Worm (Caenorhabditis elegans) whole organism, young adult: ENCODE measurements around the gene F25D1.8.

Experiments
- F23B12.7 ChIP-seq: sonication (generic microtip); optimal IDR thresholded peaks from 2 replicates; lab custom pipeline; 2017; ENCODE audit warnings: missing genetic modification characterization, mild to moderate bottlenecking, missing compliant biosample characterization, antibody characterized with exemption, moderate library complexity; ENCODE audit not compliant: insufficient read depth
- F37B4.10 ChIP-seq: fragments of 200-800 bp; sonication (Bioruptor generic); IDR thresholded peaks from 2 replicates; pipeline ENCODE4 v1.3.6; 2022; ENCODE audit warnings: missing genetic modification characterization, missing compliant biosample characterization
- F57C9.4 ChIP-seq: sonication (generic microtip); optimal IDR thresholded peaks from 2 replicates; lab custom pipeline; 2017; ENCODE audit warnings: mild to moderate bottlenecking, missing genetic modification characterization, missing compliant biosample characterization
- K11D2.4 ChIP-seq: fragments of 200-800 bp; sonication (Bioruptor generic); IDR thresholded peaks from 2 replicates; pipeline ENCODE4 v1.3.6; 2022; ENCODE audit warnings: missing genetic modification reagents, missing genetic modification characterization, missing compliant biosample characterization
- Y53F4B.3 ChIP-seq: fragments of 200-800 bp; sonication (Bioruptor generic); IDR thresholded peaks from 2 replicates; pipeline ENCODE4 v1.3.6; 2022; ENCODE audit warnings: missing genetic modification reagents, missing genetic modification characterization, missing compliant biosample characterization
- Y53G8AR.9 ChIP-seq: fragments of 200-800 bp; sonication (Bioruptor generic); conservative IDR thresholded peaks from 2 replicates; pipeline ENCODE4 v1.3.6; 2022; ENCODE audit warnings: missing genetic modification reagents, missing genetic modification characterization, missing compliant biosample characterization
- Y79H2A.3 ChIP-seq: fragments of 200-800 bp; sonication (Bioruptor generic); conservative IDR thresholded peaks from 2 replicates; pipeline ENCODE4 v1.3.6; 2022; ENCODE audit warnings: missing genetic modification reagents, missing genetic modification characterization, missing compliant biosample characterization
- aptf-2 ChIP-seq: fragments of 200-800 bp; sonication (Bioruptor generic); conservative IDR thresholded peaks from 2 replicates; pipeline ENCODE4 v1.3.6; 2022; ENCODE audit warnings: missing genetic modification reagents, missing genetic modification characterization, missing compliant biosample characterization
- athp-1 ChIP-seq: sonication (generic microtip); optimal IDR thresholded peaks from 2 replicates; lab custom pipeline; 2017; ENCODE audit warnings: mild to moderate bottlenecking, missing genetic modification characterization, missing compliant biosample characterization
- bed-1 ChIP-seq: fragments of 200-800 bp; sonication (Bioruptor generic); IDR thresholded peaks from 2 replicates; pipeline ENCODE4 v1.3.6; 2022; ENCODE audit warnings: missing genetic modification reagents, missing genetic modification characterization, missing compliant biosample characterization
- bed-2 ChIP-seq: fragments of 200-800 bp; sonication (Bioruptor generic); IDR thresholded peaks from 2 replicates; pipeline ENCODE4 v1.3.6; 2022; ENCODE audit warnings: missing genetic modification reagents, missing genetic modification characterization, missing compliant biosample characterization
- ceh-91 ChIP-seq: fragments of 200-800 bp; sonication (Bioruptor generic); IDR thresholded peaks from 2 replicates; pipeline ENCODE4 v1.3.6; 2022; ENCODE audit warnings: missing genetic modification reagents, missing genetic modification characterization, missing compliant biosample characterization
- dpl-1 ChIP-seq: fragments of 150-350 bp; optimal IDR thresholded peaks from 2 replicates; lab custom pipeline; 2014; ENCODE audit warnings: missing biosample characterization, missing genetic modification reagents, missing genetic modification characterization
- ekl-4 ChIP-seq: fragments of 200-800 bp; sonication (Bioruptor generic); IDR thresholded peaks from 2 replicates; pipeline ENCODE4 v1.3.6; 2022; ENCODE audit warnings: missing genetic modification reagents, missing genetic modification characterization, missing compliant biosample characterization
- lin-35 ChIP-seq, 3 experiments: fragments of 150-350 bp in 2 of 3; sonication (generic microtip) in 1 of 3; optimal IDR thresholded peaks; 2 replicates each; lab custom pipeline; 2014 to 2018; ENCODE audit warnings: missing biosample characterization in 3 of 3, missing genetic modification characterization in 3 of 3, missing genetic modification reagents in 3 of 3
- lin-40 ChIP-seq: sonication (generic microtip); optimal IDR thresholded peaks from 2 replicates; lab custom pipeline; 2016; ENCODE audit warnings: missing genetic modification characterization, mild to moderate bottlenecking, missing compliant biosample characterization, missing genotype, missing genetic modification reagents
- lsy-27 ChIP-seq: sonication (generic microtip); optimal IDR thresholded peaks from 2 replicates; lab custom pipeline; 2017; ENCODE audit warnings: missing genetic modification characterization, mild to moderate bottlenecking, missing compliant biosample characterization, antibody characterized with exemption, missing genotype, borderline replicate concordance; ENCODE audit not compliant: insufficient read depth
- madf-8 ChIP-seq: fragments of 200-800 bp; sonication (Bioruptor generic); conservative IDR thresholded peaks from 2 replicates; pipeline ENCODE4 v1.3.6; 2022; ENCODE audit warnings: missing genetic modification reagents, missing genetic modification characterization, missing compliant biosample characterization
- mxl-1 ChIP-seq: sonication (generic microtip); optimal IDR thresholded peaks from 2 replicates; lab custom pipeline; 2016; ENCODE audit warnings: missing genetic modification characterization, missing compliant biosample characterization
- nfya-1 ChIP-seq: sonication (generic microtip); optimal IDR thresholded peaks from 2 replicates; lab custom pipeline; 2017; ENCODE audit warnings: antibody characterized with exemption, missing compliant biosample characterization, missing genetic modification characterization, borderline replicate concordance; ENCODE audit not compliant: insufficient read depth
- nhr-179 ChIP-seq: sonication (generic microtip); optimal IDR thresholded peaks from 2 replicates; lab custom pipeline; 2016; ENCODE audit warnings: mild to moderate bottlenecking, missing genetic modification characterization, missing compliant biosample characterization
- pha-4 ChIP-seq: fragments of 150-350 bp; sonication (generic microtip); optimal IDR thresholded peaks from 2 replicates; lab custom pipeline; 2014; ENCODE audit warnings: missing biosample characterization, missing genetic modification reagents, missing genetic modification characterization
- rec-8 ChIP-seq, 2 experiments: sonication (generic microtip); optimal IDR thresholded peaks; 2 replicates each; lab custom pipeline; 2016; ENCODE audit warnings: mild to moderate bottlenecking in 2 of 2, missing genetic modification characterization in 2 of 2, missing genetic modification reagents in 2 of 2, missing genotype in 2 of 2, missing biosample characterization in 1 of 2, missing compliant biosample characterization in 1 of 2, moderate library complexity in 1 of 2
- repo-1 ChIP-seq: sonication (generic microtip); optimal IDR thresholded peaks from 2 replicates; lab custom pipeline; 2017; ENCODE audit warnings: mild to moderate bottlenecking, missing genetic modification characterization, missing compliant biosample characterization
- rpc-1 ChIP-seq, 2 experiments: fragments of 150-350 bp in 1 of 2; sonication (generic microtip) in 1 of 2; optimal IDR thresholded peaks; 2 replicates each; lab custom pipeline; 2014 to 2018; ENCODE audit warnings: missing biosample characterization in 1 of 2, missing genetic modification characterization in 1 of 2, missing genetic modification reagents in 1 of 2, missing genotype in 1 of 2
- snpc-1.3 ChIP-seq: sonication (generic microtip); optimal IDR thresholded peaks from 2 replicates; lab custom pipeline; 2017; ENCODE audit warnings: missing genetic modification characterization, mild to moderate bottlenecking, missing compliant biosample characterization, antibody characterized with exemption, moderate library complexity, missing genotype, missing genetic modification reagents; ENCODE audit not compliant: insufficient read depth
- snpc-4 ChIP-seq, 5 experiments: fragments of 150-350 bp in 1 of 5; sonication (generic microtip) in 4 of 5; optimal IDR thresholded peaks; 2 replicates each; lab custom pipeline; 2014 to 2018; ENCODE audit warnings: missing genetic modification characterization in 5 of 5, missing biosample characterization in 3 of 5, antibody characterized with exemption in 2 of 5, mild to moderate bottlenecking in 2 of 5, missing compliant biosample characterization in 2 of 5, missing genotype in 2 of 5, moderate library complexity in 2 of 5, missing genetic modification reagents in 1 of 5
- ztf-25 ChIP-seq: fragments of 200-800 bp; sonication (Bioruptor generic); IDR thresholded peaks from 2 replicates; pipeline ENCODE4 v1.3.6; 2022; ENCODE audit warnings: missing genetic modification reagents, missing genetic modification characterization, missing compliant biosample characterization
- ztf-28 ChIP-seq: fragments of 200-800 bp; sonication (Bioruptor generic); IDR thresholded peaks from 2 replicates; pipeline ENCODE4 v1.3.6; 2022; ENCODE audit warnings: missing genetic modification reagents, missing genetic modification characterization, missing compliant biosample characterization
- ztf-6 ChIP-seq: fragments of 200-800 bp; sonication (Bioruptor generic); IDR thresholded peaks from 2 replicates; pipeline ENCODE4 v1.3.6; 2022; ENCODE audit warnings: missing genetic modification reagents, missing genetic modification characterization, missing compliant biosample characterization

F25D1.8 gene

DNA sequence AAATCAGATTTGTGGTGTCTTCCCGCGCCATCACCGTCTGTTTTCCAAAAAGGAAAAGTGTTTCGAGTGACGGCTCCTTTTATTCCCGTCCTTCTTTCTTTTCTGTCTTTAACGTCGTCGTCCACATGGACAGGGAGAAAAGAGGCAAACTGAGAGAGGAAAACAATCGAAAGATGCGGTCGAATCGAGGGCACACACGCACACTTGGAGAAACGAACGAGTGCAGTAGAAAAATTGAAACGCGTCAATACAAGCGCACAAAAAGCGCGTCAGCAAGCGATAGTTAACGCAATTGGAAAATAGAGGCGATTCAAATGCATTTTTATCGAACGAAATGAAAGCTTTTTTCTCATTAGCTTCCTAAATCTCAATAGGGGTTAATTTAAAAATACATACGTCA lies 2.4 kb upstream of the F25D1.8 start (continued):
- peak; percentile 71 for TF ChIP-seq K11D2.4 (GFP tag; lab: Robert Waterston, UW)
- TF ChIP-seq rpc-1 (optimal IDR thresholded peaks at IDR 0.05; lab: Kevin White, UChicago): no peak
- TF ChIP-seq rpc-1 (tag; optimal IDR thresholded peaks at IDR 0.05; lab: Kevin White, UChicago): no peak
- peak; percentile 89 for TF ChIP-seq lin-40 (tag; lab: Kevin White, UChicago)
- TF ChIP-seq Y79H2A.3 (GFP tag; lab: Robert Waterston, UW): no peak
- TF ChIP-seq madf-8 (GFP tag; lab: Robert Waterston, UW): 0 out of 2 replicates have a peak, but pooled peaks have one; percentile 6
- no peak for TF ChIP-seq F37B4.10 (GFP tag; lab: Robert Waterston, UW)
- peak; percentile 51 for TF ChIP-seq F23B12.7 (tag; lab: Kevin White, UChicago)
- TF ChIP-seq ceh-91 (GFP tag; lab: Robert Waterston, UW): no peak
- TF ChIP-seq lin-35 (GFP tag; optimal IDR thresholded peaks at IDR 0.05; lab: Kevin White, UChicago): peak in 2 of 3 experiments; percentile 54 to 93

DNA sequence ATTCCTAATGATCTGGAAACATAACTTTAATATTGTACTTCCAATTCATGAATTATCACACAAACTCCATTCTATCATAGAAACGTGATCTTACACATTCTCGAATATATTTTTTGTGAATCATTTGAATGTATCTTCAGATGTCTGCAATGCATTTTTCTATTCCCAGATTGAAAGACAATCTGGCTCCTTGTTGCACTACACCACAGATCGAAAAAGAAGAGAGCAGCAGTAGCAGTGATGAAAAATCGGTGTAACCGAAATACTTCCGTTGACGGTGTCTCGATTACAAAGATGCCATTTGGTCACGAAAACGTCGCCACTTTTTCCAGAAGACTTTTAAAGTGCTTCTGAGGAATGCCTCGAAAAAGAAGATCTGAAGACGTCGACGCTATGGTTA lies 810 bp downstream of the F25D1.8 start, which contains the start of gene degt-1:
degt-1 (plus strand) TSS at position 301 of the 400 bp plus-strand sequence.
- TF ChIP-seq bed-2 (GFP tag; lab: Robert Waterston, UW): no peak
- TF ChIP-seq nhr-179: no peak
- TF ChIP-seq rec-8 (tag; optimal IDR thresholded peaks at IDR 0.05; lab: Kevin White, UChicago): no peak
- no peak for TF ChIP-seq aptf-2 (GFP tag; lab: Robert Waterston, UW)
- TF ChIP-seq, all 124 proteins: peak for 0

DNA sequence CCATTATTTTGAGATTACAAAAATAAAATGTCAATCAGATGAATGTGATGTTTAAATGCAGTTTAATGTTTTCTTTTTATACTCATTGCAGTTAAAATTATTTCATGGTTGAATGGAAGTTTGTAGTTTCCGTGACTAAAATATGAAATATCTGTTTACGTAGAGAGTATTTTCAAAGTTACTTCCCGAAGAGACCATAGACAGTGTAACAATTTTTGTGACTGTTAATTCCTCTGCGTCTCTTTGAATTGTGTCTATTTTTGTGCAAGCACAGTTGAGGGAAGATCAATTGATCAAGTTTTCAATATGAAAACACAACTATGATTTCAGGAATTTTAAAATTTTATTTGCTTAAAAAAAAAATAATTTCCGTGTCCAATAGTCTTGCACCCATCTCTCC lies 7.5 kb downstream of the F25D1.8 start, which contains the start of gene F25D1.5:
F25D1.5 (minus strand) TSS at position 35 of the 400 bp plus-strand sequence.
- no peak for TF ChIP-seq dpl-1 (GFP tag; lab: Kevin White, UChicago)
- TF ChIP-seq Y53G8AR.9 (GFP tag; lab: Robert Waterston, UW): no peak
- TF ChIP-seq ztf-6 (GFP tag; lab: Robert Waterston, UW): no peak
- TF ChIP-seq lsy-27: no peak
- no peak for TF ChIP-seq athp-1 (tag; lab: Kevin White, UChicago)
- TF ChIP-seq ztf-25 (GFP tag; lab: Robert Waterston, UW): no peak
- no peak for TF ChIP-seq ztf-28 (GFP tag; lab: Robert Waterston, UW)
- TF ChIP-seq lin-35 (GFP tag; optimal IDR thresholded peaks at IDR 0.05; lab: Kevin White, UChicago): no peak
- TF ChIP-seq Y53F4B.3 (GFP tag; lab: Robert Waterston, UW): no peak
- no peak for TF ChIP-seq snpc-1.3 (tag; lab: Kevin White, UChicago)
- TF ChIP-seq ekl-4: no peak
- TF ChIP-seq mxl-1 (tag; lab: Kevin White, UChicago): no peak
- no peak for TF ChIP-seq nfya-1
- no peak for TF ChIP-seq repo-1

DNA sequence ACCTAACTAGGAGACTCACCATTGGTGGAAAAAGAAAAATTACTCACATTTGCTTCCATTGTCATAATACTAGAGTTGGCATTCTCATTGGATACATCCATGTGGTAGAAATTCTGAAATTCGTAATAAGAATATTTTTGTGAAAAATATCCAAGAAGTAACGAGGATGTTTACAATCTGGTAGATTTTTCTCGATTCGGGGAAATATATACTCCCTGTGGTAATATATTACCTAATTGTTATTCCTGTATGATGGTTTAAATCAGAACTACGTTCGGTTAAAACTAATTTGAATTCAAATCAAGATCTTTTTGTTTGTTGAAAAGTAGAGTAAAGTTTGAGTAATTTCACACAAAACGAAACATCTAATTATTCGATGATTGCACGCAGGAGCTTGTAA lies 9.8 kb downstream of the F25D1.8 start, which contains the start of gene srd-34:
srd-34 (minus strand) TSS at position 101 of the 400 bp plus-strand sequence.
- TF ChIP-seq bed-1 (no peak), F57C9.4 (tag; lab: Kevin White, UChicago) (no peak), snpc-4 (GFP tag; optimal IDR thresholded peaks at IDR 0.05; lab: Kevin White, UChicago) (no peak), snpc-4 (tag; optimal IDR thresholded peaks at IDR 0.05; lab: Kevin White, UChicago) (no peak), pha-4 (tag; lab: Kevin White, UChicago) (no peak), F23B12.7 (tag; lab: Kevin White, UChicago) (no peak), nhr-179 (no peak)
